Worm (Caenorhabditis elegans) whole organism, mixed stage, embryonic: ENCODE measurements around the gene elpc-4.

Experiments used
- M03D4.4 ChIP-seq: sonication (generic microtip); optimal IDR thresholded peaks from 2 replicates; lab custom pipeline; 2017; ENCODE audit warnings: mild to moderate bottlenecking, missing genetic modification characterization, missing compliant biosample characterization
- bed-3 ChIP-seq: fragments of 200-800 bp; sonication (Bioruptor generic); optimal IDR thresholded peaks from 3 replicates; lab custom pipeline; 2018; ENCODE audit warnings: mild to moderate bottlenecking, missing genetic modification characterization, moderate library complexity, missing compliant biosample characterization
- blmp-1 ChIP-seq: fragments of 150-350 bp; optimal IDR thresholded peaks from 2 replicates; lab custom pipeline; 2014; ENCODE audit warnings: missing biosample characterization, missing genetic modification characterization
- ceh-39 ChIP-seq: fragments of 150-350 bp; optimal IDR thresholded peaks from 2 replicates; lab custom pipeline; 2014; ENCODE audit warnings: missing biosample characterization, missing genetic modification characterization
- ceh-43 ChIP-seq: fragments of 200-800 bp; sonication (Bioruptor generic); optimal IDR thresholded peaks from 2 replicates; lab custom pipeline; 2018; ENCODE audit warnings: mild to moderate bottlenecking, missing genetic modification characterization, moderate library complexity, missing compliant biosample characterization
- ceh-83 ChIP-seq: fragments of 200-800 bp; sonication (Bioruptor generic); optimal IDR thresholded peaks from 2 replicates; lab custom pipeline; 2018; ENCODE audit warnings: mild to moderate bottlenecking, missing genetic modification characterization, missing compliant biosample characterization
- ces-1 ChIP-seq: fragments of 150-350 bp; optimal IDR thresholded peaks from 2 replicates; lab custom pipeline; 2014; ENCODE audit warnings: missing biosample characterization, missing genetic modification reagents, missing genetic modification characterization
- cnd-1 ChIP-seq: fragments of 200-800 bp; sonication (Bioruptor generic); optimal IDR thresholded peaks from 2 replicates; lab custom pipeline; 2018; ENCODE audit warnings: mild to moderate bottlenecking, missing genetic modification characterization, missing compliant biosample characterization
- drap-1 ChIP-seq: fragments of 200-800 bp; sonication (Bioruptor generic); optimal IDR thresholded peaks from 3 replicates; lab custom pipeline; 2018; ENCODE audit warnings: mild to moderate bottlenecking, missing genetic modification characterization, missing compliant biosample characterization
- elt-1 ChIP-seq: sonication (generic microtip); optimal IDR thresholded peaks from 2 replicates; lab custom pipeline; 2017; ENCODE audit warnings: missing genetic modification characterization, mild to moderate bottlenecking, missing compliant biosample characterization, antibody characterized with exemption, moderate library complexity, borderline replicate concordance; ENCODE audit not compliant: insufficient read depth
- elt-3 ChIP-seq: fragments of 150-350 bp; optimal IDR thresholded peaks from 2 replicates; lab custom pipeline; 2014; ENCODE audit warnings: missing biosample characterization, missing genetic modification characterization
- flh-1 ChIP-seq: fragments of 200-800 bp; sonication (Bioruptor generic); optimal IDR thresholded peaks from 2 replicates; lab custom pipeline; 2018; ENCODE audit warnings: mild to moderate bottlenecking, missing genetic modification characterization, moderate library complexity, missing compliant biosample characterization
- ham-2 ChIP-seq: fragments of 200-800 bp; sonication (Bioruptor generic); optimal IDR thresholded peaks from 2 replicates; lab custom pipeline; 2018; ENCODE audit warnings: mild to moderate bottlenecking, missing genetic modification characterization, missing compliant biosample characterization
- hlh-1 ChIP-seq: fragments of 150-350 bp; optimal IDR thresholded peaks from 2 replicates; lab custom pipeline; 2014; ENCODE audit warnings: missing biosample characterization, missing genetic modification reagents, missing genetic modification characterization
- lin-13 ChIP-seq: fragments of 150-350 bp; optimal IDR thresholded peaks from 2 replicates; lab custom pipeline; 2014; ENCODE audit warnings: missing biosample characterization, missing genetic modification characterization
- lsy-2 ChIP-seq: fragments of 150-350 bp; optimal IDR thresholded peaks from 2 replicates; lab custom pipeline; 2014; ENCODE audit warnings: missing biosample characterization, missing genetic modification characterization
- mab-5 ChIP-seq: fragments of 150-350 bp; optimal IDR thresholded peaks from 2 replicates; lab custom pipeline; 2014; ENCODE audit warnings: missing biosample characterization, missing genetic modification characterization
- mep-1 ChIP-seq: fragments of 150-350 bp; optimal IDR thresholded peaks from 2 replicates; lab custom pipeline; 2017; ENCODE audit warnings: missing biosample characterization, missing genetic modification reagents, missing genetic modification characterization, inconsistent platforms
- mls-2 ChIP-seq: sonication (generic microtip); optimal IDR thresholded peaks from 2 replicates; lab custom pipeline; 2016; ENCODE audit warnings: mild to moderate bottlenecking, missing genetic modification characterization, moderate library complexity, missing compliant biosample characterization
- nhr-12 ChIP-seq: fragments of 150-350 bp; optimal IDR thresholded peaks from 2 replicates; lab custom pipeline; 2014; ENCODE audit warnings: missing biosample characterization, missing genetic modification characterization
- nhr-2 ChIP-seq: fragments of 150-350 bp; optimal IDR thresholded peaks from 2 replicates; lab custom pipeline; 2014; ENCODE audit warnings: missing biosample characterization, missing genetic modification characterization
- nhr-28 ChIP-seq: fragments of 150-350 bp; optimal IDR thresholded peaks from 2 replicates; lab custom pipeline; 2014; ENCODE audit warnings: missing biosample characterization, missing genetic modification characterization
- nhr-76 ChIP-seq: sonication (generic microtip); optimal IDR thresholded peaks from 2 replicates; lab custom pipeline; 2017; ENCODE audit warnings: missing biosample characterization, missing genetic modification characterization
- pha-4 ChIP-seq: fragments of 150-350 bp; optimal IDR thresholded peaks from 2 replicates; lab custom pipeline; 2018; ENCODE audit warnings: missing biosample characterization, missing genetic modification reagents, missing genetic modification characterization
- snpc-4 ChIP-seq: fragments of 150-350 bp; optimal IDR thresholded peaks from 2 replicates; lab custom pipeline; 2014; ENCODE audit warnings: missing biosample characterization, missing genetic modification characterization
- sptf-1 ChIP-seq: sonication (generic microtip); optimal IDR thresholded peaks from 2 replicates; lab custom pipeline; 2017; ENCODE audit warnings: mild to moderate bottlenecking, missing genetic modification characterization, moderate library complexity, missing compliant biosample characterization
- tbx-8 ChIP-seq: fragments of 200-800 bp; sonication (Bioruptor generic); optimal IDR thresholded peaks from 2 replicates; lab custom pipeline; 2018; ENCODE audit warnings: mild to moderate bottlenecking, missing genetic modification characterization, moderate library complexity, missing compliant biosample characterization
- unc-120 ChIP-seq: sonication (generic microtip); optimal IDR thresholded peaks from 2 replicates; lab custom pipeline; 2017; ENCODE audit warnings: missing genetic modification characterization, missing compliant biosample characterization; ENCODE audit not compliant: poor library complexity, severe bottlenecking
- unc-39 ChIP-seq: fragments of 150-350 bp; optimal IDR thresholded peaks from 2 replicates; lab custom pipeline; 2014; ENCODE audit warnings: missing biosample characterization, missing genetic modification characterization
- unc-62 ChIP-seq: fragments of 150-350 bp; optimal IDR thresholded peaks from 2 replicates; lab custom pipeline; 2014; ENCODE audit warnings: missing biosample characterization, missing genetic modification reagents, missing genetic modification characterization
- zip-8 ChIP-seq: fragments of 150-350 bp; optimal IDR thresholded peaks from 2 replicates; lab custom pipeline; 2014; ENCODE audit warnings: missing biosample characterization, missing genetic modification characterization
- ztf-11 ChIP-seq: fragments of 150-350 bp; optimal IDR thresholded peaks from 2 replicates; lab custom pipeline; 2014; ENCODE audit warnings: missing biosample characterization, missing genetic modification characterization

The elpc-4 gene

ce11 chrIV:8026361-8026760, 9.6 kb downstream of the elpc-4 start:
- TF ChIP-seq nhr-2, result no peak
- TF ChIP-seq hlh-1 (tag; lab: Kevin White, UChicago), result no peak
- no peak for TF ChIP-seq ceh-39 (tag; lab: Kevin White, UChicago)
- no peak for TF ChIP-seq drap-1 (GFP tag; lab: Kevin White, UChicago)
- no peak for TF ChIP-seq pha-4 (tag; lab: Kevin White, UChicago)
- no peak for TF ChIP-seq unc-39 (tag; lab: Kevin White, UChicago)
- TF ChIP-seq lsy-2, result no peak
- TF ChIP-seq M03D4.4, result no peak
- no peak for TF ChIP-seq unc-62 (GFP tag; lab: Kevin White, UChicago)

ce11 chrIV:8027293-8027866, 10.6 kb downstream of the elpc-4 start:
- TF ChIP-seq tbx-8 (GFP tag; lab: Kevin White, UChicago) (no peak), lin-13 (tag; lab: Kevin White, UChicago) (no peak), zip-8 (no peak), nhr-12 (tag; lab: Kevin White, UChicago) (no peak), ham-2 (GFP tag; lab: Kevin White, UChicago) (no peak), ztf-11 (tag; lab: Kevin White, UChicago) (no peak), elt-1 (tag; lab: Kevin White, UChicago) (no peak), mab-5 (tag; lab: Kevin White, UChicago) (no peak), flh-1 (GFP tag; lab: Kevin White, UChicago) (no peak), nhr-2 (no peak), unc-62 (GFP tag; lab: Kevin White, UChicago) (no peak), ceh-83 (GFP tag; lab: Kevin White, UChicago) (no peak), bed-3 (GFP tag; lab: Kevin White, UChicago) (no peak), ceh-43 (GFP tag; lab: Kevin White, UChicago) (no peak), lsy-2 (no peak), sptf-1 (no peak), mls-2 (tag; lab: Kevin White, UChicago) (no peak)

ce11 chrIV:8028372-8028771, 11.6 kb downstream of the elpc-4 start:
- TF ChIP-seq blmp-1 (tag; lab: Kevin White, UChicago) (no peak), elt-3 (no peak), mab-5 (tag; lab: Kevin White, UChicago) (no peak), nhr-12 (tag; lab: Kevin White, UChicago) (no peak), nhr-2 (no peak), unc-120 (tag; lab: Kevin White, UChicago) (no peak), flh-1 (GFP tag; lab: Kevin White, UChicago) (no peak), mep-1 (no peak), snpc-4 (tag; lab: Kevin White, UChicago) (no peak), mls-2 (tag; lab: Kevin White, UChicago) (no peak), nhr-28 (tag; lab: Kevin White, UChicago) (no peak), ham-2 (GFP tag; lab: Kevin White, UChicago) (no peak), drap-1 (GFP tag; lab: Kevin White, UChicago) (no peak), ceh-83 (GFP tag; lab: Kevin White, UChicago) (no peak), pha-4 (tag; lab: Kevin White, UChicago) (no peak), hlh-1 (tag; lab: Kevin White, UChicago) (no peak), ces-1 (no peak), unc-39 (tag; lab: Kevin White, UChicago) (no peak)
- TF ChIP-seq, all 35 proteins: peak for 0

ce11 chrIV:8029413-8029812, 12.6 kb downstream of the elpc-4 start, which contains the start of gene nhr-31:
Gene nhr-31 (minus strand): TSS chrIV:8029513.
- no peak for TF ChIP-seq nhr-12 (tag; lab: Kevin White, UChicago)
- TF ChIP-seq sptf-1, result no peak
- no peak for TF ChIP-seq unc-62 (GFP tag; lab: Kevin White, UChicago)
- TF ChIP-seq elt-1 (tag; lab: Kevin White, UChicago), result no peak
- TF ChIP-seq ceh-39 (tag; lab: Kevin White, UChicago), result no peak
- TF ChIP-seq cnd-1 (tag; lab: Kevin White, UChicago), result no peak
- TF ChIP-seq pha-4 (tag; lab: Kevin White, UChicago), result no peak
- TF ChIP-seq zip-8, result no peak
- TF ChIP-seq lsy-2, result no peak
- TF ChIP-seq flh-1 (GFP tag; lab: Kevin White, UChicago), result no peak
- no peak for TF ChIP-seq unc-39 (tag; lab: Kevin White, UChicago)
- TF ChIP-seq M03D4.4, result no peak
- TF ChIP-seq mep-1, result no peak
- TF ChIP-seq nhr-76 (tag; lab: Kevin White, UChicago), result no peak
- no peak for TF ChIP-seq tbx-8 (GFP tag; lab: Kevin White, UChicago)
